Worm (Caenorhabditis elegans) whole organism, mixed stage, embryonic: ENCODE data around the gene rnp-7.

Experiments
- M03D4.4 ChIP-seq: sonication (generic microtip); optimal IDR thresholded peaks from 2 replicates; lab custom pipeline; 2017; ENCODE audit warnings: mild to moderate bottlenecking, missing genetic modification characterization, missing compliant biosample characterization
- ces-1 ChIP-seq: fragments of 150-350 bp; optimal IDR thresholded peaks from 2 replicates; lab custom pipeline; 2014; ENCODE audit warnings: missing biosample characterization, missing genetic modification reagents, missing genetic modification characterization
- lsy-2 ChIP-seq: fragments of 150-350 bp; optimal IDR thresholded peaks from 2 replicates; lab custom pipeline; 2014; ENCODE audit warnings: missing biosample characterization, missing genetic modification characterization
- mep-1 ChIP-seq: fragments of 150-350 bp; optimal IDR thresholded peaks from 2 replicates; lab custom pipeline; 2017; ENCODE audit warnings: missing biosample characterization, missing genetic modification reagents, missing genetic modification characterization, inconsistent platforms
- nhr-76 ChIP-seq: sonication (generic microtip); optimal IDR thresholded peaks from 2 replicates; lab custom pipeline; 2017; ENCODE audit warnings: missing biosample characterization, missing genetic modification characterization
- unc-39 ChIP-seq: fragments of 150-350 bp; optimal IDR thresholded peaks from 2 replicates; lab custom pipeline; 2014; ENCODE audit warnings: missing biosample characterization, missing genetic modification characterization
- unc-62 ChIP-seq: fragments of 150-350 bp; optimal IDR thresholded peaks from 2 replicates; lab custom pipeline; 2014; ENCODE audit warnings: missing biosample characterization, missing genetic modification reagents, missing genetic modification characterization
- zip-8 ChIP-seq: fragments of 150-350 bp; optimal IDR thresholded peaks from 2 replicates; lab custom pipeline; 2014; ENCODE audit warnings: missing biosample characterization, missing genetic modification characterization

ce11 chrIII:7189581-7190128 is 28.7 kb upstream of the rnp-7 start, which contains the start of gene rps-21:
- TF ChIP-seq mep-1 (peak; percentile 87), nhr-76 (no peak), lsy-2 (tag; lab: Kevin White, UChicago) (peak; percentile 82), unc-62 (GFP tag; lab: Kevin White, UChicago) (peak; percentile 3), unc-39 (tag; lab: Kevin White, UChicago) (no peak), ces-1 (peak; percentile 92), zip-8 (no peak), M03D4.4 (tag; lab: Kevin White, UChicago) (no peak)
